Fruit fly (Drosophila melanogaster): ENCODE data around the gene CG15386.

CG15386 gene

DNA sequence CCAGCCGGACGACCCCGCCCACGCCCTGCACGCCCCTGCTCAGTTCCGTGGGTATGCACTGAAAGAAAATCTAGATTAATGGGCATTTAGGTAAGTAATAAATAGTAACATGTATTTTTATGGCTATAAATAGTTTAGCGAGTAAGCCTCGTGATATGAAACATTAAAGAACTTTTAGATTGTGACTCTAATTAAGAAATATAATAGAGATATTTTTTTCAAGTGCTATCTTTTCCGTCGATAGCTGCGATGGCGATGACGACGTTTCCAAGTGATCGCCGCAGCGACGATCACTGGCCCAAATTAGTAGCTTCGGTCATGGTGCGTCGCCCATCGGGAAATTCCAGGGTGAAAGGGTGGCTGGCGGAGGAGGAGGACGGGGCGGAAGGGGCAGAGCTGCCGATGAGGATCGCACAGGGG is 36.9 kb downstream of the CG15386 start (continued):
- TF ChIP-seq bab2 (GFP tag; optimal IDR thresholded peaks at IDR 0.05) (peak; percentile 74), CG17802 (tag; optimal IDR thresholded peaks at IDR 0.05) (peak; percentile 75), CG1024 (GFP tag; IDR thresholded peaks at IDR 0.05) (peak; percentile 82), Trl (optimal IDR thresholded peaks at IDR 0.05) (no peak), Trl (GFP tag; optimal IDR thresholded peaks at IDR 0.05) (peak; percentile 75), repo (GFP tag; optimal IDR thresholded peaks at IDR 0.05) (peak; percentile 75), Adf1 (GFP tag; IDR thresholded peaks at IDR 0.05) (peak; percentile 48), tna (GFP tag; IDR thresholded peaks at IDR 0.05; ENCODE audit: partially characterized antibody) (no peak), TFAM (GFP tag; optimal IDR thresholded peaks at IDR 0.05) (peak; percentile 75), CG7357 (GFP tag; IDR thresholded peaks at IDR 0.05) (peak; percentile 72; the same call in 2 of the 3 replicates), CG4424 (GFP tag; optimal IDR thresholded peaks at IDR 0.05) (peak; percentile 88), CG17385 (GFP tag; optimal IDR thresholded peaks at IDR 0.05) (peak; percentile 86), CG13424 (tag; optimal IDR thresholded peaks at IDR 0.05) (peak; percentile 92), CG15011 (GFP tag; optimal IDR thresholded peaks at IDR 0.05) (peak; percentile 86), CG6813 (GFP tag; optimal IDR thresholded peaks at IDR 0.05) (peak; percentile 87), sd (tag; optimal IDR thresholded peaks at IDR 0.05) (peak; percentile 54), CG2120 (GFP tag; optimal IDR thresholded peaks at IDR 0.05) (peak; percentile 73), grau (tag; optimal IDR thresholded peaks at IDR 0.05) (peak; percentile 90), Nf-YB (GFP tag; optimal IDR thresholded peaks at IDR 0.05) (peak; percentile 79), dati (GFP tag; IDR thresholded peaks at IDR 0.05) (peak; percentile 89), Eip74EF (GFP tag; optimal IDR thresholded peaks at IDR 0.05) (peak in 1 of 2 experiments; percentile 92), CG34224 (GFP tag; IDR thresholded peaks at IDR 0.05; ENCODE audit: partially characterized antibody) (no peak), CG8924 (tag; optimal IDR thresholded peaks at IDR 0.05) (peak; percentile 93), CG11085 (GFP tag; IDR thresholded peaks at IDR 0.05) (peak; percentile 63; the same call in 1 of the 2 replicates), CG12071 (GFP tag; optimal IDR thresholded peaks at IDR 0.05) (peak; percentile 88), CG7987 (GFP tag; optimal IDR thresholded peaks at IDR 0.05) (peak; percentile 53), CG16815 (GFP tag; optimal IDR thresholded peaks at IDR 0.05) (peak; percentile 78), bigmax (GFP tag; optimal IDR thresholded peaks at IDR 0.05) (no peak), CG16863 (GFP tag; optimal IDR thresholded peaks at IDR 0.05) (peak; percentile 76), CG8944 (GFP tag; optimal IDR thresholded peaks at IDR 0.05) (peak; percentile 57), CG12744 (GFP tag; optimal IDR thresholded peaks at IDR 0.05) (peak; percentile 73), cwo (GFP tag; optimal IDR thresholded peaks at IDR 0.05) (peak; percentile 82), ken (GFP tag; IDR thresholded peaks at IDR 0.05) (peak; percentile 91), ab (GFP tag; optimal IDR thresholded peaks at IDR 0.05) (peak; percentile 2), schlank (tag; optimal IDR thresholded peaks at IDR 0.05) (peak; percentile 42), pros (GFP tag; optimal IDR thresholded peaks at IDR 0.05) (no peak), CG4404 (GFP tag; IDR thresholded peaks at IDR 0.05) (peak; percentile 84), CG12104 (GFP tag; optimal IDR thresholded peaks at IDR 0.05) (peak; percentile 74), unpg (GFP tag; optimal IDR thresholded peaks at IDR 0.05) (peak; percentile 95), usp (GFP tag; optimal IDR thresholded peaks at IDR 0.05) (no peak), CG1832 (GFP tag; optimal IDR thresholded peaks at IDR 0.05) (no peak), MTF-1 (GFP tag; optimal IDR thresholded peaks at IDR 0.05; ENCODE audit: borderline replicate concordance) (peak; percentile 84), kah (GFP tag; optimal IDR thresholded peaks at IDR 0.05) (peak; percentile 87), Sry-β (GFP tag; optimal IDR thresholded peaks at IDR 0.05) (peak; percentile 18), MESR4 (GFP tag; optimal IDR thresholded peaks at IDR 0.05) (peak; percentile 43), CG14965 (GFP tag; optimal IDR thresholded peaks at IDR 0.05; ENCODE audit: borderline replicate concordance) (peak; percentile 21), B-H2 (GFP tag; optimal IDR thresholded peaks at IDR 0.05) (no peak), CG1647 (GFP tag; optimal IDR thresholded peaks at IDR 0.05) (peak; percentile 80), CG18764 (GFP tag; optimal IDR thresholded peaks at IDR 0.05) (peak; percentile 77), Jarid2 (GFP tag; optimal IDR thresholded peaks at IDR 0.05) (peak; percentile 57)

Measured in whole organism, embryonic.